Worm (Caenorhabditis elegans) whole organism, L4/young adult: ENCODE data around the gene F16B4.4.

Experiments
- W03F9.2 ChIP-seq: fragments of 150-350 bp; optimal IDR thresholded peaks from 2 replicates; lab custom pipeline; 2014; ENCODE audit warnings: missing biosample characterization, missing genetic modification characterization
- dao-5 ChIP-seq: sonication (generic microtip); optimal IDR thresholded peaks from 2 replicates; lab custom pipeline; 2016; ENCODE audit warnings: missing genotype, missing genetic modification characterization, moderate library complexity, missing compliant biosample characterization
- him-1 ChIP-seq: sonication (generic microtip); optimal IDR thresholded peaks from 2 replicates; lab custom pipeline; 2016; ENCODE audit warnings: missing genotype, missing genetic modification reagents, missing genetic modification characterization, missing compliant biosample characterization

DNA sequence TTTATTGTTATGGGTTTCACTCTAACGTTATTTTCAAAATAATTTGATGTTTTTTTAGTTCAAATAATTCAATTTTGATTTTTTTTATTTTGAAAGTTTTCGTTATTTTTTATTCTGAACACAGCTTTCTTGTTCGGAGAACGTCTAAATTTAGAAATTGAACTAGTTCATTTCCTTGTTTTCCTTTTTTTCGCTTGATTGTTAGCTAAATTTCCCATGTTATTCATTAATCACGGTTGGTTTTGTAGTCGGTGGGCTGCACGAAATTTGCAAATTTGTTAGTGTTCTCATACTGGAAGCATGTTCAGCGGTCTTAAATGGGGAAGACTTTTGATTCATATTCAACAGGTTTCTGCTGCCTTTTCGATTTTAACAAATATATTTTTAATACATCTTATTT, 42.0 kb downstream of the F16B4.4 start, which contains the start of gene str-222:
- TF ChIP-seq W03F9.2 (no peak), dao-5 (no peak), him-1 (tag; lab: Kevin White, UChicago) (no peak)
